Fruit fly (Drosophila melanogaster) whole organism, embryonic: ENCODE data around the gene CG46307.

Source experiments
- BtbVII ChIP-seq: fragments of 200-800 bp; sonication (Bioruptor generic); optimal IDR thresholded peaks from 3 replicates; lab custom pipeline; 2017; ENCODE audit warnings: missing biosample characterization, mild to moderate bottlenecking, missing genetic modification characterization
- CG10654 ChIP-seq: fragments of 200-800 bp; sonication (Bioruptor generic); optimal IDR thresholded peaks from 2 replicates; lab custom pipeline; 2016; ENCODE audit warnings: missing biosample characterization, missing genetic modification characterization
- CG1647 ChIP-seq: fragments of 200-800 bp; sonication (Bioruptor generic); optimal IDR thresholded peaks from 3 replicates; lab custom pipeline; 2016; ENCODE audit warnings: missing biosample characterization, missing genetic modification characterization
- CG16813 ChIP-seq: fragments of 200-800 bp; sonication (Bioruptor generic); IDR thresholded peaks from 3 replicates; pipeline ENCODE4 v1.3.6; 2022; ENCODE audit warnings: missing biosample characterization, missing genetic modification characterization; ENCODE audit not compliant: partially characterized antibody
- CG17359 ChIP-seq: fragments of 200-800 bp; sonication (Bioruptor generic); optimal IDR thresholded peaks from 3 replicates; lab custom pipeline; 2018; ENCODE audit warnings: missing biosample characterization, mild to moderate bottlenecking, missing genetic modification characterization, moderate library complexity
- CG17568 ChIP-seq: fragments of 200-800 bp; sonication (Bioruptor generic); optimal IDR thresholded peaks from 2 replicates; lab custom pipeline; 2018; ENCODE audit warnings: missing biosample characterization, mild to moderate bottlenecking, missing genetic modification characterization, moderate library complexity
- CG17802 ChIP-seq: fragments of 200-800 bp; sonication (Bioruptor generic); optimal IDR thresholded peaks from 2 replicates; lab custom pipeline; 2018; ENCODE audit warnings: missing biosample characterization, mild to moderate bottlenecking, missing genetic modification characterization, moderate library complexity
- CG1832 ChIP-seq: fragments of 200-800 bp; sonication (Bioruptor generic); optimal IDR thresholded peaks from 2 replicates; lab custom pipeline; 2017; ENCODE audit warnings: missing biosample characterization, mild to moderate bottlenecking, missing genetic modification characterization, inconsistent platforms
- CG2116 ChIP-seq: fragments of 200-800 bp; sonication (Bioruptor generic); optimal IDR thresholded peaks from 3 replicates; lab custom pipeline; 2018; ENCODE audit warnings: missing biosample characterization, mild to moderate bottlenecking, missing genetic modification characterization
- CG2199 ChIP-seq: fragments of 200-800 bp; sonication (Bioruptor generic); IDR thresholded peaks from 3 replicates; pipeline ENCODE4 v1.3.6; 2022; ENCODE audit warnings: missing biosample characterization, missing genetic modification characterization
- CG2889 ChIP-seq: fragments of 200-800 bp; sonication (Bioruptor generic); IDR thresholded peaks from 3 replicates; pipeline ENCODE4 v1.3.6; 2022; ENCODE audit warnings: missing biosample characterization, missing genetic modification characterization
- CG30020 ChIP-seq: fragments of 200-800 bp; optimal IDR thresholded peaks from 2 replicates; lab custom pipeline; 2019; ENCODE audit warnings: missing biosample characterization, mild to moderate bottlenecking, missing genetic modification characterization, moderate library complexity
- CG43689 ChIP-seq: fragments of 200-800 bp; sonication (Bioruptor generic); IDR thresholded peaks from 2 replicates; pipeline ENCODE4 v1.3.6; 2022; ENCODE audit warnings: missing biosample characterization, missing genetic modification characterization
- CG4617 ChIP-seq: fragments of 200-800 bp; sonication (Bioruptor generic); optimal IDR thresholded peaks from 3 replicates; lab custom pipeline; 2016; ENCODE audit warnings: missing biosample characterization, missing genetic modification characterization, borderline replicate concordance
- CG6254 ChIP-seq: fragments of 200-800 bp; sonication (Bioruptor generic); optimal IDR thresholded peaks from 3 replicates; lab custom pipeline; 2017; ENCODE audit warnings: mild to moderate bottlenecking, missing biosample characterization, missing genetic modification reagents, missing genetic modification characterization
- D ChIP-seq, 2 experiments: fragments of 200-800 bp in 1 of 2; fragments of >200 bp in 1 of 2; sonication (Bioruptor generic) in 1 of 2; optimal IDR thresholded peaks; 2 replicates in 1 of 2; 3 replicates in 1 of 2; lab custom pipeline; 2017; ENCODE audit warnings: mild to moderate bottlenecking in 1 of 2, missing biosample characterization in 1 of 2, missing genetic modification characterization in 1 of 2, missing genetic modification reagents in 1 of 2
- D19B ChIP-seq: fragments of 200-800 bp; sonication (Bioruptor generic); optimal IDR thresholded peaks from 2 replicates; lab custom pipeline; 2017; ENCODE audit warnings: missing biosample characterization, mild to moderate bottlenecking, missing genetic modification characterization
- Dad ChIP-seq: fragments of 200-800 bp; sonication (Bioruptor generic); optimal IDR thresholded peaks from 3 replicates; lab custom pipeline; 2016; ENCODE audit warnings: missing biosample characterization, missing genetic modification characterization
- Dek ChIP-seq: fragments of 200-800 bp; sonication (Bioruptor generic); optimal IDR thresholded peaks from 3 replicates; lab custom pipeline; 2019; ENCODE audit warnings: missing biosample characterization, mild to moderate bottlenecking, missing genetic modification characterization, moderate library complexity
- Dfd ChIP-seq, 2 experiments: fragments of >200 bp; optimal IDR thresholded peaks; 2 replicates each; lab custom pipeline; 2017; ENCODE audit warnings: missing biosample characterization in 2 of 2, missing genetic modification characterization in 2 of 2
- Dip2 ChIP-seq: fragments of 200-800 bp; sonication (Bioruptor generic); IDR thresholded peaks from 2 replicates; pipeline ENCODE4 v1.3.6; 2022; ENCODE audit warnings: missing biosample characterization, missing genetic modification characterization
- Drgx ChIP-seq: fragments of 200-800 bp; sonication (Bioruptor generic); IDR thresholded peaks from 2 replicates; pipeline ENCODE4 v1.3.6; 2022; ENCODE audit warnings: missing biosample characterization, missing genetic modification characterization
- Ets65A ChIP-seq: fragments of 200-800 bp; sonication (Bioruptor generic); peaks from one replicate; lab custom pipeline; 2016; ENCODE audit warnings: missing biosample characterization, missing genetic modification characterization
- NFAT ChIP-seq: fragments of 200-800 bp; sonication (Bioruptor generic); IDR thresholded peaks from 2 replicates; pipeline ENCODE4 v1.3.6; 2022; ENCODE audit warnings: missing biosample characterization, missing genetic modification characterization
- Scr ChIP-seq: fragments of 200-800 bp; sonication (Bioruptor generic); IDR thresholded peaks from 2 replicates; pipeline ENCODE4 v1.3.6; 2022; ENCODE audit warnings: missing biosample characterization, missing genetic modification characterization; ENCODE audit not compliant: partially characterized antibody
- Side ChIP-seq: fragments of 200-800 bp; sonication (Bioruptor generic); optimal IDR thresholded peaks from 2 replicates; lab custom pipeline; 2016; ENCODE audit warnings: missing biosample characterization, missing genetic modification characterization
- Sry-β ChIP-seq: fragments of 200-800 bp; sonication (Bioruptor generic); optimal IDR thresholded peaks from 2 replicates; lab custom pipeline; 2018; ENCODE audit warnings: missing biosample characterization, mild to moderate bottlenecking, missing genetic modification characterization, moderate library complexity
- cato ChIP-seq: fragments of 200-800 bp; sonication (Bioruptor generic); optimal IDR thresholded peaks from 2 replicates; lab custom pipeline; 2016; ENCODE audit warnings: missing biosample characterization, missing genetic modification characterization, borderline replicate concordance
- croc ChIP-seq: fragments of 200-800 bp; sonication (Bioruptor generic); conservative IDR thresholded peaks from 3 replicates; pipeline ENCODE4 v1.3.6; 2022; ENCODE audit warnings: missing biosample characterization, missing genetic modification characterization
- crp ChIP-seq, 2 experiments: fragments of 200-800 bp; sonication (Bioruptor generic); optimal IDR thresholded peaks; 2 replicates in 1 of 2; 3 replicates in 1 of 2; lab custom pipeline; 2017; ENCODE audit warnings: missing biosample characterization in 2 of 2, missing genetic modification characterization in 2 of 2, mild to moderate bottlenecking in 1 of 2, moderate library complexity in 1 of 2
- jigr1 ChIP-seq: fragments of 200-800 bp; sonication (Bioruptor generic); IDR thresholded peaks from 3 replicates; pipeline ENCODE4 v1.3.6; 2022; ENCODE audit warnings: missing biosample characterization, missing genetic modification characterization
- klu ChIP-seq: fragments of 200-800 bp; sonication (Bioruptor generic); IDR thresholded peaks from 2 replicates; pipeline ENCODE4 v1.3.6; 2022; ENCODE audit warnings: missing biosample characterization, missing genetic modification characterization
- mam ChIP-seq: fragments of 200-800 bp; sonication (Bioruptor generic); optimal IDR thresholded peaks from 3 replicates; lab custom pipeline; 2016; ENCODE audit warnings: missing biosample characterization, missing genetic modification characterization
- pfk ChIP-seq: fragments of 200-800 bp; sonication (Bioruptor generic); optimal IDR thresholded peaks from 2 replicates; lab custom pipeline; 2018; ENCODE audit warnings: missing biosample characterization, mild to moderate bottlenecking, missing genetic modification characterization, moderate library complexity
- prd ChIP-seq, 3 experiments: fragments of >200 bp in 2 of 3; fragments of 200-800 bp in 1 of 3; sonication (Bioruptor generic) in 1 of 3; optimal IDR thresholded peaks in 2 of 3; IDR thresholded peaks in 1 of 3; 2 replicates in 2 of 3; 3 replicates in 1 of 3; pipeline versions ENCODE4 v1.3.6 to Lab custom; 2017 to 2022; ENCODE audit warnings: missing biosample characterization in 1 of 3, missing genetic modification characterization in 1 of 3
- psq ChIP-seq: fragments of 200-800 bp; sonication (Bioruptor generic); optimal IDR thresholded peaks from 2 replicates; lab custom pipeline; 2017; ENCODE audit warnings: missing biosample characterization, missing genetic modification characterization
- scrt ChIP-seq: fragments of 200-800 bp; sonication (Bioruptor generic); optimal IDR thresholded peaks from 2 replicates; lab custom pipeline; 2018; ENCODE audit warnings: missing biosample characterization, mild to moderate bottlenecking, missing genetic modification characterization, moderate library complexity
- sr ChIP-seq: fragments of 200-800 bp; sonication (Bioruptor generic); IDR thresholded peaks from 3 replicates; pipeline ENCODE4 v1.3.6; 2022; ENCODE audit warnings: missing biosample characterization, missing genetic modification characterization
- stwl ChIP-seq: fragments of 200-800 bp; sonication (Bioruptor generic); optimal IDR thresholded peaks from 3 replicates; lab custom pipeline; 2018; ENCODE audit warnings: missing biosample characterization, mild to moderate bottlenecking, missing genetic modification characterization, moderate library complexity
- tin ChIP-seq: fragments of 200-800 bp; sonication (Bioruptor generic); optimal IDR thresholded peaks from 3 replicates; lab custom pipeline; 2016; ENCODE audit warnings: missing biosample characterization, missing genetic modification characterization
- toy ChIP-seq: fragments of 200-800 bp; sonication (Bioruptor generic); IDR thresholded peaks from 2 replicates; pipeline ENCODE4 v1.3.6; 2022; ENCODE audit warnings: missing biosample characterization, missing genetic modification characterization

Gene CG46307

dm6 chr2L:21158554-21158953 is 54.2 kb downstream of the CG46307 start, which contains the start of the genes Coq3 and Pld3 (continued):
- TF ChIP-seq mam (GFP tag; lab: Kevin White, UChicago) (peak; percentile 83), CG2116 (peak; percentile 64), CG17359 (tag; lab: Kevin White, UChicago) (peak; percentile 89), CG2889 (peak; percentile 75; the same call in 2 of the 3 replicates), stwl (tag; lab: Kevin White, UChicago) (peak; percentile 26), Drgx (GFP tag; lab: Robert Waterston, UW) (peak; percentile 93), Sry-β (GFP tag; lab: Kevin White, UChicago) (no peak), Scr (GFP tag; lab: Robert Waterston, UW) (no peak), CG43689 (peak; percentile 73), D (optimal IDR thresholded peaks at IDR 0.05; lab: Kevin White, UChicago) (no peak), D (GFP tag; optimal IDR thresholded peaks at IDR 0.05; lab: Kevin White, UChicago) (peak; percentile 69), D19B (GFP tag; lab: Kevin White, UChicago) (peak; percentile 68), CG1647 (GFP tag; lab: Kevin White, UChicago) (peak; percentile 54), Dfd (GFP tag; optimal IDR thresholded peaks at IDR 0.05; lab: Kevin White, UChicago) (no peak), pfk (peak; percentile 94), CG30020 (tag; lab: Kevin White, UChicago) (peak; percentile 90), Ets65A (GFP tag; lab: Kevin White, UChicago) (peak; percentile 95), Dek (peak; percentile 73), toy (GFP tag; lab: Robert Waterston, UW) (no peak), CG4617 (GFP tag; lab: Kevin White, UChicago) (peak; percentile 50), BtbVII (GFP tag; lab: Kevin White, UChicago) (peak; percentile 80), CG10654 (GFP tag; lab: Kevin White, UChicago) (peak; percentile 83), scrt (GFP tag; lab: Kevin White, UChicago) (peak; percentile 71), crp (GFP tag; optimal IDR thresholded peaks at IDR 0.05; lab: Kevin White, UChicago) (peak; percentile 41 to 86), jigr1 (GFP tag; lab: Robert Waterston, UW) (no peak), Side (GFP tag; lab: Kevin White, UChicago) (peak; percentile 55), psq (GFP tag; lab: Kevin White, UChicago) (no peak), CG2199 (GFP tag; lab: Robert Waterston, UW) (0 out of 3 replicates have a peak, but pooled peaks have one; percentile 38), cato (GFP tag; lab: Kevin White, UChicago) (peak; percentile 8), Dad (peak; percentile 15), prd (optimal IDR thresholded peaks at IDR 0.05; lab: Kevin White, UChicago) (no peak), prd (GFP tag; IDR thresholded peaks at IDR 0.05; lab: Robert Waterston, UW) (peak; percentile 85), Dip2 (no peak), CG16813 (GFP tag; lab: Robert Waterston, UW) (no peak), klu (GFP tag; lab: Robert Waterston, UW) (peak; percentile 44; the same call in 1 of the 2 replicates), sr (GFP tag; lab: Robert Waterston, UW) (0 out of 3 replicates have a peak, but pooled peaks have one; percentile 36), CG17568 (no peak), CG17802 (tag; lab: Kevin White, UChicago) (peak; percentile 31), tin (GFP tag; lab: Kevin White, UChicago) (peak; percentile 87), croc (GFP tag; lab: Robert Waterston, UW) (peak; percentile 60), CG1832 (no peak), NFAT (GFP tag; lab: Robert Waterston, UW) (peak; percentile 80), CG6254 (peak; percentile 71)
- TF ChIP-seq, all 482 proteins: peak for 358
